Worm (Caenorhabditis elegans): ENCODE measurements around the gene srsx-24.

DNA sequence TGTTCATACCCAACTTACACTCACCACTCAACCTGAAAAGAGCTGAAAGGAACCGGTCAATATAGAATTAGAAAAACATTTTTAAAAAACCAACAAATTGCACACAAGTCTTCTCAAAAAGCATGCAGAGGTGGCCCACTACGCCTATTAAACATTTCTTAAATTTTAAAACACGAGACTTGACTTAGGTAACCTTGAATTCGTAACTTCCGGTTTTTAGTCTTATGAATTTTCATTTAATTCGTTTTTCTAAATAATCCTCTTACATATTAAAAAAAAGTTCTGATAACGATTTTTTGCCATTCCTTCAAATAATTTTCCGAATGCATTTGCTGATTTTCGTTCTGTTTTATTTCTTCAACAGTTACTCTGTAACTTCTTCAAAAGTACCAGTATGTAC lies 51.2 kb downstream of the srsx-24 start, which contains the start of gene clec-7:
- no peak for TF ChIP-seq ceh-19 (GFP tag; optimal IDR thresholded peaks at IDR 0.05)
- no peak for TF ChIP-seq fkh-10 (GFP tag; optimal IDR thresholded peaks at IDR 0.05)
- TF ChIP-seq ceh-9 (tag; optimal IDR thresholded peaks at IDR 0.05) = no peak
- TF ChIP-seq ceh-45 (GFP tag; IDR thresholded peaks at IDR 0.05) = no peak
- no peak for TF ChIP-seq ref-2 (tag; optimal IDR thresholded peaks at IDR 0.05)
